Fruit fly (Drosophila melanogaster) whole organism, pupa: ENCODE measurements around the gene CG13970.

Source experiments
- CG10348 ChIP-seq: fragments of 200-800 bp; sonication (Bioruptor generic); IDR thresholded peaks from 2 replicates; pipeline ENCODE4 v1.3.6; 2022; ENCODE audit warnings: missing biosample characterization, missing genetic modification characterization
- CG12605 ChIP-seq: fragments of 200-800 bp; sonication (Bioruptor generic); IDR thresholded peaks from 2 replicates; pipeline ENCODE4 v1.3.6; 2022; ENCODE audit warnings: missing biosample characterization, missing genetic modification characterization
- CG13204 ChIP-seq: fragments of 200-800 bp; sonication (Bioruptor generic); optimal IDR thresholded peaks from 2 replicates; lab custom pipeline; 2018; ENCODE audit warnings: missing biosample characterization, mild to moderate bottlenecking, missing genetic modification characterization, moderate library complexity
- CG14655 ChIP-seq: fragments of 200-800 bp; sonication (Bioruptor generic); optimal IDR thresholded peaks from 3 replicates; lab custom pipeline; 2017; ENCODE audit warnings: mild to moderate bottlenecking, missing biosample characterization, missing genetic modification reagents, missing genetic modification characterization
- CG15710 ChIP-seq: fragments of 200-800 bp; sonication (Bioruptor generic); optimal IDR thresholded peaks from 2 replicates; lab custom pipeline; 2018; ENCODE audit warnings: missing biosample characterization, mild to moderate bottlenecking, missing genetic modification characterization, moderate library complexity
- CG17806 ChIP-seq: fragments of 200-800 bp; sonication (Bioruptor generic); optimal IDR thresholded peaks from 2 replicates; lab custom pipeline; 2018; ENCODE audit warnings: missing biosample characterization, mild to moderate bottlenecking, missing genetic modification characterization, moderate library complexity
- CG32121 ChIP-seq: fragments of 200-800 bp; sonication (Bioruptor generic); IDR thresholded peaks from 2 replicates; pipeline ENCODE4 v1.3.6; 2022; ENCODE audit warnings: missing biosample characterization, missing genetic modification characterization
- CG34367 ChIP-seq: fragments of 200-800 bp; sonication (Bioruptor generic); optimal IDR thresholded peaks from 2 replicates; lab custom pipeline; 2018; ENCODE audit warnings: missing biosample characterization, mild to moderate bottlenecking, missing genetic modification characterization
- CG4496 ChIP-seq: fragments of 200-800 bp; sonication (Bioruptor generic); IDR thresholded peaks from 3 replicates; pipeline ENCODE4 v1.3.6; 2022; ENCODE audit warnings: missing biosample characterization, missing genetic modification characterization
- CG8159 ChIP-seq: fragments of 200-800 bp; sonication (Bioruptor generic); optimal IDR thresholded peaks from 3 replicates; lab custom pipeline; 2018; ENCODE audit warnings: missing biosample characterization, mild to moderate bottlenecking, missing genetic modification characterization, moderate library complexity
- CG8301 ChIP-seq: fragments of 200-800 bp; sonication (Bioruptor generic); optimal IDR thresholded peaks from 2 replicates; lab custom pipeline; 2018; ENCODE audit warnings: missing biosample characterization, mild to moderate bottlenecking, missing genetic modification characterization
- CG9948 ChIP-seq: fragments of 200-800 bp; sonication (Bioruptor generic); optimal IDR thresholded peaks from 2 replicates; lab custom pipeline; 2018; ENCODE audit warnings: missing biosample characterization, mild to moderate bottlenecking, missing genetic modification characterization, moderate library complexity
- D1 ChIP-seq: fragments of 200-800 bp; sonication (Bioruptor generic); optimal IDR thresholded peaks from 2 replicates; lab custom pipeline; 2018; ENCODE audit warnings: missing biosample characterization, mild to moderate bottlenecking, missing genetic modification characterization, moderate library complexity
- EcR ChIP-seq: fragments of 200-800 bp; sonication (Bioruptor generic); optimal IDR thresholded peaks from 3 replicates; lab custom pipeline; 2019; ENCODE audit warnings: missing biosample characterization, missing genetic modification characterization, mild to moderate bottlenecking, moderate library complexity, missing genetic modification reagents
- Ets98B ChIP-seq: fragments of 200-800 bp; sonication (Bioruptor generic); IDR thresholded peaks from 2 replicates; pipeline ENCODE4 v1.3.6; 2022; ENCODE audit warnings: missing biosample characterization, missing genetic modification characterization
- Pif1A ChIP-seq: fragments of 200-800 bp; sonication (Bioruptor generic); optimal IDR thresholded peaks from 3 replicates; lab custom pipeline; 2016; ENCODE audit warnings: missing biosample characterization, missing genetic modification characterization
- Pif1B ChIP-seq: fragments of 200-800 bp; sonication (Bioruptor generic); optimal IDR thresholded peaks from 3 replicates; lab custom pipeline; 2016; ENCODE audit warnings: missing biosample characterization, missing genetic modification characterization
- Snoo ChIP-seq: fragments of 200-800 bp; sonication (Bioruptor generic); optimal IDR thresholded peaks from 3 replicates; lab custom pipeline; 2017; ENCODE audit warnings: missing biosample characterization, mild to moderate bottlenecking, missing genetic modification characterization, inconsistent platforms
- fd96Ca ChIP-seq: fragments of 200-800 bp; sonication (Bioruptor generic); IDR thresholded peaks from 3 replicates; pipeline ENCODE4 v1.3.6; 2022; ENCODE audit warnings: missing biosample characterization, missing genetic modification characterization
- gl ChIP-seq: fragments of 200-800 bp; sonication (Bioruptor generic); optimal IDR thresholded peaks from 2 replicates; lab custom pipeline; 2018; ENCODE audit warnings: missing biosample characterization, mild to moderate bottlenecking, missing genetic modification characterization
- rn ChIP-seq: fragments of 200-800 bp; sonication (Bioruptor generic); IDR thresholded peaks from 2 replicates; pipeline ENCODE4 v1.3.6; 2022; ENCODE audit warnings: missing biosample characterization, missing genetic modification characterization

CG13970 gene

dm6 chr2L:20104050-20104449 is at the start of gene CG13970:
CG13970 (minus strand) TSS chr2L:20104150.
- TF ChIP-seq CG10348 (GFP tag; lab: Robert Waterston, UW) (no peak), fd96Ca (no peak), CG34367 (tag; lab: Kevin White, UChicago) (no peak), CG13204 (GFP tag; lab: Kevin White, UChicago) (no peak), EcR (GFP tag; lab: Kevin White, UChicago) (no peak), CG14655 (GFP tag; lab: Kevin White, UChicago) (no peak), CG12605 (no peak), CG4496 (no peak), CG15710 (no peak), Pif1A (no peak), CG8301 (tag; lab: Kevin White, UChicago) (no peak)

dm6 chr2L:20148368-20148767 is 44.4 kb upstream of the CG13970 start:
- TF ChIP-seq Pif1B (GFP tag; lab: Kevin White, UChicago): no peak
- peak; percentile 45; the same call in 2 of the 3 replicates for TF ChIP-seq CG4496
- TF ChIP-seq Ets98B (GFP tag; lab: Robert Waterston, UW): peak; percentile 15; the same call in 1 of the 2 replicates
- no peak for TF ChIP-seq Pif1A

- TF ChIP-seq CG13204 (GFP tag; lab: Kevin White, UChicago) (no peak), Ets98B (GFP tag; lab: Robert Waterston, UW) (no peak), CG12605 (no peak), CG4496 (no peak), Pif1A (peak; percentile 48), gl (tag; lab: Kevin White, UChicago) (peak; percentile 2), CG17806 (peak; percentile 49), fd96Ca (no peak), D1 (tag; lab: Kevin White, UChicago) (no peak), CG10348 (GFP tag; lab: Robert Waterston, UW) (no peak), rn (no peak), CG15710 (peak; percentile 70), EcR (GFP tag; lab: Kevin White, UChicago) (no peak), CG8301 (tag; lab: Kevin White, UChicago) (peak; percentile 5), Pif1B (GFP tag; lab: Kevin White, UChicago) (peak; percentile 20), CG9948 (tag; lab: Kevin White, UChicago) (peak; percentile 45), CG32121 (GFP tag; lab: Robert Waterston, UW) (no peak), Snoo (no peak), CG8159 (tag; lab: Kevin White, UChicago) (peak; percentile 64), CG34367 (tag; lab: Kevin White, UChicago) (peak; percentile 58), CG14655 (GFP tag; lab: Kevin White, UChicago) (peak; percentile 27)
Observed at dm6 chr2L:20146218-20146617, 42.3 kb upstream of the CG13970 start.

- no peak for TF ChIP-seq CG17806
- TF ChIP-seq Pif1A: no peak
- no peak for TF ChIP-seq CG10348 (GFP tag; lab: Robert Waterston, UW)
- no peak for TF ChIP-seq EcR (GFP tag; lab: Kevin White, UChicago)
Observed at dm6 chr2L:20134823-20135222, 30.9 kb upstream of the CG13970 start, which contains the start of gene CG10651. CG10651 (minus strand) TSS chr2L:20134923.

- no peak for TF ChIP-seq Snoo
- TF ChIP-seq CG9948 (tag; lab: Kevin White, UChicago): no peak
Observed at dm6 chr2L:20121233-20121551, 17.2 kb upstream of the CG13970 start.

- TF ChIP-seq Pif1B (GFP tag; lab: Kevin White, UChicago): peak; percentile 55
- peak; percentile 51; the same call in 2 of the 3 replicates for TF ChIP-seq fd96Ca
- peak; percentile 57 for TF ChIP-seq CG9948 (tag; lab: Kevin White, UChicago)
- TF ChIP-seq CG8301 (tag; lab: Kevin White, UChicago): peak; percentile 70
- TF ChIP-seq CG34367 (tag; lab: Kevin White, UChicago): peak; percentile 48
- TF ChIP-seq CG13204 (GFP tag; lab: Kevin White, UChicago): no peak
- peak; percentile 74 for TF ChIP-seq CG14655 (GFP tag; lab: Kevin White, UChicago)
- TF ChIP-seq D1 (tag; lab: Kevin White, UChicago): no peak
- no peak for TF ChIP-seq Pif1A
- no peak; the same call in 1 of the 3 replicates for TF ChIP-seq CG4496
- TF ChIP-seq rn: peak; percentile 61
- TF ChIP-seq gl (tag; lab: Kevin White, UChicago): peak; percentile 9
- no peak for TF ChIP-seq EcR (GFP tag; lab: Kevin White, UChicago)
- TF ChIP-seq CG10348 (GFP tag; lab: Robert Waterston, UW): no peak
- TF ChIP-seq CG8159 (tag; lab: Kevin White, UChicago): peak; percentile 66
- TF ChIP-seq CG32121 (GFP tag; lab: Robert Waterston, UW): peak; percentile 50; the same call in 1 of the 2 replicates
- TF ChIP-seq CG12605: peak; percentile 38
- peak; percentile 68 for TF ChIP-seq CG15710
- TF ChIP-seq Ets98B (GFP tag; lab: Robert Waterston, UW): no peak; the same call in 1 of the 2 replicates
- peak; percentile 32 for TF ChIP-seq Snoo
- peak; percentile 44 for TF ChIP-seq CG17806
Observed at dm6 chr2L:20120388-20121232, 16.7 kb upstream of the CG13970 start.
